Fruit fly (Drosophila melanogaster) whole organism, pupa: ENCODE measurements around the gene Wdfy2.
A peak's percentile ranks its signal among the peaks of the same experiment; 100 is the strongest.

Source experiments
- CG10348 ChIP-seq: fragments of 200-800 bp; sonication (Bioruptor generic); IDR thresholded peaks from 2 replicates; pipeline ENCODE4 v1.3.6; 2022; ENCODE audit warnings: missing biosample characterization, missing genetic modification characterization
- CG12605 ChIP-seq: fragments of 200-800 bp; sonication (Bioruptor generic); IDR thresholded peaks from 2 replicates; pipeline ENCODE4 v1.3.6; 2022; ENCODE audit warnings: missing biosample characterization, missing genetic modification characterization
- CG13204 ChIP-seq: fragments of 200-800 bp; sonication (Bioruptor generic); optimal IDR thresholded peaks from 2 replicates; lab custom pipeline; 2018; ENCODE audit warnings: missing biosample characterization, mild to moderate bottlenecking, missing genetic modification characterization, moderate library complexity
- CG14655 ChIP-seq: fragments of 200-800 bp; sonication (Bioruptor generic); optimal IDR thresholded peaks from 3 replicates; lab custom pipeline; 2017; ENCODE audit warnings: mild to moderate bottlenecking, missing biosample characterization, missing genetic modification reagents, missing genetic modification characterization
- CG15710 ChIP-seq: fragments of 200-800 bp; sonication (Bioruptor generic); optimal IDR thresholded peaks from 2 replicates; lab custom pipeline; 2018; ENCODE audit warnings: missing biosample characterization, mild to moderate bottlenecking, missing genetic modification characterization, moderate library complexity
- CG17806 ChIP-seq: fragments of 200-800 bp; sonication (Bioruptor generic); optimal IDR thresholded peaks from 2 replicates; lab custom pipeline; 2018; ENCODE audit warnings: missing biosample characterization, mild to moderate bottlenecking, missing genetic modification characterization, moderate library complexity
- CG32121 ChIP-seq: fragments of 200-800 bp; sonication (Bioruptor generic); IDR thresholded peaks from 2 replicates; pipeline ENCODE4 v1.3.6; 2022; ENCODE audit warnings: missing biosample characterization, missing genetic modification characterization
- CG34367 ChIP-seq: fragments of 200-800 bp; sonication (Bioruptor generic); optimal IDR thresholded peaks from 2 replicates; lab custom pipeline; 2018; ENCODE audit warnings: missing biosample characterization, mild to moderate bottlenecking, missing genetic modification characterization
- CG4496 ChIP-seq: fragments of 200-800 bp; sonication (Bioruptor generic); IDR thresholded peaks from 3 replicates; pipeline ENCODE4 v1.3.6; 2022; ENCODE audit warnings: missing biosample characterization, missing genetic modification characterization
- CG8159 ChIP-seq: fragments of 200-800 bp; sonication (Bioruptor generic); optimal IDR thresholded peaks from 3 replicates; lab custom pipeline; 2018; ENCODE audit warnings: missing biosample characterization, mild to moderate bottlenecking, missing genetic modification characterization, moderate library complexity
- CG8301 ChIP-seq: fragments of 200-800 bp; sonication (Bioruptor generic); optimal IDR thresholded peaks from 2 replicates; lab custom pipeline; 2018; ENCODE audit warnings: missing biosample characterization, mild to moderate bottlenecking, missing genetic modification characterization
- CG9948 ChIP-seq: fragments of 200-800 bp; sonication (Bioruptor generic); optimal IDR thresholded peaks from 2 replicates; lab custom pipeline; 2018; ENCODE audit warnings: missing biosample characterization, mild to moderate bottlenecking, missing genetic modification characterization, moderate library complexity
- D1 ChIP-seq: fragments of 200-800 bp; sonication (Bioruptor generic); optimal IDR thresholded peaks from 2 replicates; lab custom pipeline; 2018; ENCODE audit warnings: missing biosample characterization, mild to moderate bottlenecking, missing genetic modification characterization, moderate library complexity
- EcR ChIP-seq: fragments of 200-800 bp; sonication (Bioruptor generic); optimal IDR thresholded peaks from 3 replicates; lab custom pipeline; 2019; ENCODE audit warnings: missing biosample characterization, missing genetic modification characterization, mild to moderate bottlenecking, moderate library complexity, missing genetic modification reagents
- Ets98B ChIP-seq: fragments of 200-800 bp; sonication (Bioruptor generic); IDR thresholded peaks from 2 replicates; pipeline ENCODE4 v1.3.6; 2022; ENCODE audit warnings: missing biosample characterization, missing genetic modification characterization
- Pif1A ChIP-seq: fragments of 200-800 bp; sonication (Bioruptor generic); optimal IDR thresholded peaks from 3 replicates; lab custom pipeline; 2016; ENCODE audit warnings: missing biosample characterization, missing genetic modification characterization
- Pif1B ChIP-seq: fragments of 200-800 bp; sonication (Bioruptor generic); optimal IDR thresholded peaks from 3 replicates; lab custom pipeline; 2016; ENCODE audit warnings: missing biosample characterization, missing genetic modification characterization
- Snoo ChIP-seq: fragments of 200-800 bp; sonication (Bioruptor generic); optimal IDR thresholded peaks from 3 replicates; lab custom pipeline; 2017; ENCODE audit warnings: missing biosample characterization, mild to moderate bottlenecking, missing genetic modification characterization, inconsistent platforms
- fd96Ca ChIP-seq: fragments of 200-800 bp; sonication (Bioruptor generic); IDR thresholded peaks from 3 replicates; pipeline ENCODE4 v1.3.6; 2022; ENCODE audit warnings: missing biosample characterization, missing genetic modification characterization
- gl ChIP-seq: fragments of 200-800 bp; sonication (Bioruptor generic); optimal IDR thresholded peaks from 2 replicates; lab custom pipeline; 2018; ENCODE audit warnings: missing biosample characterization, mild to moderate bottlenecking, missing genetic modification characterization
- rn ChIP-seq: fragments of 200-800 bp; sonication (Bioruptor generic); IDR thresholded peaks from 2 replicates; pipeline ENCODE4 v1.3.6; 2022; ENCODE audit warnings: missing biosample characterization, missing genetic modification characterization

Gene Wdfy2

dm6 chr2L:10474268-10474678, 51.2 kb downstream of the Wdfy2 start, which contains the start of gene RluA-1:
TSS of gene RluA-1 (minus strand) at chr2L:10474349.
- TF ChIP-seq Snoo (tag; lab: Kevin White, UChicago) = peak; percentile 85
- peak; percentile 99 for TF ChIP-seq CG14655 (GFP tag; lab: Kevin White, UChicago)
- peak; percentile 92 for TF ChIP-seq gl (tag; lab: Kevin White, UChicago)
- peak; percentile 98 for TF ChIP-seq CG8301
- peak; percentile 86 for TF ChIP-seq CG10348
- TF ChIP-seq CG32121 (GFP tag; lab: Robert Waterston, UW) = peak; percentile 99
- TF ChIP-seq fd96Ca (GFP tag; lab: Robert Waterston, UW) = peak; percentile 99
- peak; percentile 92 for TF ChIP-seq Pif1A (GFP tag; lab: Kevin White, UChicago)
- TF ChIP-seq CG9948 (tag; lab: Kevin White, UChicago) = peak; percentile 98
- TF ChIP-seq Pif1B (GFP tag; lab: Kevin White, UChicago) = peak; percentile 98
- TF ChIP-seq CG17806 = peak; percentile 98
- TF ChIP-seq Ets98B = peak; percentile 99
- no peak for TF ChIP-seq CG13204
- TF ChIP-seq CG4496 (GFP tag; lab: Robert Waterston, UW) = peak; percentile 99
- TF ChIP-seq CG15710 (tag; lab: Kevin White, UChicago) = peak; percentile 97
- TF ChIP-seq CG34367 (tag; lab: Kevin White, UChicago) = peak; percentile 96
- peak; percentile 95 for TF ChIP-seq D1
- TF ChIP-seq CG12605 (GFP tag; lab: Robert Waterston, UW) = peak; percentile 98
- TF ChIP-seq CG8159 (tag; lab: Kevin White, UChicago) = peak; percentile 98
- TF ChIP-seq rn (GFP tag; lab: Robert Waterston, UW) = peak; percentile 96
- no peak for TF ChIP-seq EcR

- TF ChIP-seq fd96Ca (GFP tag; lab: Robert Waterston, UW) (no peak), Snoo (tag; lab: Kevin White, UChicago) (no peak), CG12605 (GFP tag; lab: Robert Waterston, UW) (no peak), CG32121 (GFP tag; lab: Robert Waterston, UW) (no peak), Ets98B (no peak), CG17806 (no peak)
Measured at dm6 chr2L:10474815-10475214, 51.7 kb downstream of the Wdfy2 start.
